Worm (Caenorhabditis elegans): ENCODE measurements around the gene F11A5.16.

DNA sequence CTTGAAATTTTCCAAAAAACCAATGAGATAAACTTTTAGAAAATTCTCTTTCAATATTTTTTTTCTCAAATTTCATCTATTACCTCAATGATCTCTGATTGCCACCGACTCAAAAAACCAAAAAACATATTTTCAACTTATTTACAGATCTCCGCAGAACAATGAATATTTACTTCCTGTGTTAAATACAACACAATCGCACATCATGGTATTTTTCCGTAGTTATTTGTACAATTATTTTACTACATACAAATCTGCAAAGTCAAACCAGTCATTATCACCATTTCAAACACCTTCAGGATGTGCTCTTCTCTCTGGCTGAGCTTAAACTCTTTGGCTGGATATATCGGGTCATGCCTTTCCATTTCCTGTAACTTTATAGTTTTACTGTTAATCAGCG, 44.8 kb upstream of the F11A5.16 start, which contains the start of gene str-108:
- TF ChIP-seq jun-1 (tag; optimal IDR thresholded peaks at IDR 0.05) (no peak), nhr-84 (tag; optimal IDR thresholded peaks at IDR 0.05) (no peak), nhr-77 (tag; optimal IDR thresholded peaks at IDR 0.05) (no peak), ceh-63 (GFP tag; optimal IDR thresholded peaks at IDR 0.05) (no peak)
